Worm (Caenorhabditis elegans): Measurements from ENCODE around the gene lpr-7.

DNA sequence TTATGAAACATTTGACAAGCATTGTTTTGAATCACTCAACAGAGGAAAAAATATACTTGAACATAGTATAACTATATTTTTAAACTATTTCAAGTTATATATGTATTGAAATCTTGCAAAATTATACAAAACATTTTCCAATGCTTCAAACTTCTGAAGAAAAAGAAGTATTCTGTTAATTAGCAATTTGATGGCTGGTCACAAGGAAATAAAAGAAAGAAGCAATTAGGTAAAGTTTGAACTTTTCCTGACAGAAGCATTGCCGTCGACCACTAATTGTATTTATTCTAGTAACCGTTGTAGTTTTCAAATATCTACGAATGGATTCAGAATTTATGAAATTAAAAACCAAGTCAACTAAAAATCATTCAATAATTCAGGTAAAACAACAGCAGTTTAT is 32.6 kb downstream of the lpr-7 start:
- TF ChIP-seq fos-1 (tag; optimal IDR thresholded peaks at IDR 0.05) (no peak), nhr-76 (tag; optimal IDR thresholded peaks at IDR 0.05) (no peak), pax-3 (tag; optimal IDR thresholded peaks at IDR 0.05) (no peak)

Measured in whole organism, L1 larva.